Worm (Caenorhabditis elegans): ENCODE results near the gene ZK112.4.
A peak's percentile ranks its signal among the peaks of the same experiment; 100 is the strongest.

The ZK112.4 gene

DNA sequence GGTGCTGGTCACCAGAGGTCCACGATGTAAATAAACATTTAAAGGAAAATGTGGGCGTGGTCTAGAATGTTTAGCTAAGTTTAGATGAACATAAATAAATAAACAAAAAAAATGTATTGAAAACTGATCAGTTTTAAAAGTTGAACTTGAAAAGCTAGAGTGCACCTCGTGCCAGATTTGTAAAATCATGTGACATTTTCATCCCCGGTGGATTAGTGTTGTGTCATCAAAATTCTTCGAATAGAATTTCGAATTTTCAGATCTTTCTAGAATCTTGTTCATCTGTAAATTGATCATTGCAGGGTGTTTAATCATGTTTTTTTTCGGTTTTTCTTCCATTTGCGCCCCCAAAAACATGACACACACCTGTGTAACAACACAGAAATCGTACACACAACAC lies 3.3 kb downstream of the ZK112.4 start:
- TF ChIP-seq sem-2 (GFP tag; optimal IDR thresholded peaks at IDR 0.05) (no peak), ztf-11 (tag; optimal IDR thresholded peaks at IDR 0.05) (no peak), hlh-1 (tag; optimal IDR thresholded peaks at IDR 0.05) (no peak), lin-32 (GFP tag; optimal IDR thresholded peaks at IDR 0.05) (no peak), ceh-43 (GFP tag; optimal IDR thresholded peaks at IDR 0.05) (no peak), snpc-4 (tag; optimal IDR thresholded peaks at IDR 0.05) (no peak), unc-120 (tag; optimal IDR thresholded peaks at IDR 0.05; ENCODE audit: poor library complexity, severe bottlenecking) (no peak), unc-39 (tag; optimal IDR thresholded peaks at IDR 0.05) (no peak), nhr-76 (tag; optimal IDR thresholded peaks at IDR 0.05) (no peak)

DNA sequence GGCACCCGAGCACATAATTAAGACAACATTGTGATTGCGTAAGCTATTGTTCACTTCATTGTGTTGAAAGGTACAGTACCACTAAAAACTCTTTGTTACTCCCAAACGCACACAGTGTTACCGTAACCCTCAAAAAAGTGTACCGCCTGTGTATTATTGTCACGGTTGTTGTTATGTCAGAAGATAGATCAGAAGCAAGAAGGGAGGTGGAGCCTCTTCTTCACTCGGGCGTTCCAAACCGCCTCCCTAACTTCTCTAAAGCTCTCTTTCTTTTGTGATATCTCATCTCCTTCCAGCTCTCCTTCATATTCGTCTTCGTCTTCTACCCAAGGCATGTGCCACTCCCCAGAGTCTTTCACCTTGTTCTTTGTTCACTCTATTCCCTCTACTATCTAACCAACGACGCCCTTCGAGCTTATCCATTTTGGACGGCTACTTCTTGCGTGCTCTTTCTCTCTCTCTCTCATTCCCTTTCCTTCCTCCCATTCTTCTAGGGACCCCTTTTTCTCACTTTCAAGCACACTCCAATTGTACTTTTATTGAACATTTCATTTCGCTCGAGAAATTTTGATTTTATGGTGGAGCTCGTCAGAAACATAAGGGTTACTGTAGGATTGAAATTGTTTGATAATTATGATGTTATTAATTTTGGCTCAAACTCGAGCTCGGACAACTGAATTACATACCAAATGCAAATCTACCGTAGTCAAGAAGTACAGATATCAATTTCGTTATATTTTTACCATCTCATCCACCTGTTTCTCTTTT lies 4.1 kb downstream of the ZK112.4 start:
- TF ChIP-seq zip-8 (tag; optimal IDR thresholded peaks at IDR 0.05): peak; percentile 25
- no peak for TF ChIP-seq mep-1 (tag; optimal IDR thresholded peaks at IDR 0.05)
- peak; percentile 27 for TF ChIP-seq lsy-2 (tag; optimal IDR thresholded peaks at IDR 0.05)
- TF ChIP-seq ces-1 (GFP tag; optimal IDR thresholded peaks at IDR 0.05): peak; percentile 70
- TF ChIP-seq sptf-1 (tag; optimal IDR thresholded peaks at IDR 0.05): no peak
- TF ChIP-seq elt-3 (tag; optimal IDR thresholded peaks at IDR 0.05): no peak
- peak; percentile 56 for TF ChIP-seq nhr-2 (tag; optimal IDR thresholded peaks at IDR 0.05)

DNA sequence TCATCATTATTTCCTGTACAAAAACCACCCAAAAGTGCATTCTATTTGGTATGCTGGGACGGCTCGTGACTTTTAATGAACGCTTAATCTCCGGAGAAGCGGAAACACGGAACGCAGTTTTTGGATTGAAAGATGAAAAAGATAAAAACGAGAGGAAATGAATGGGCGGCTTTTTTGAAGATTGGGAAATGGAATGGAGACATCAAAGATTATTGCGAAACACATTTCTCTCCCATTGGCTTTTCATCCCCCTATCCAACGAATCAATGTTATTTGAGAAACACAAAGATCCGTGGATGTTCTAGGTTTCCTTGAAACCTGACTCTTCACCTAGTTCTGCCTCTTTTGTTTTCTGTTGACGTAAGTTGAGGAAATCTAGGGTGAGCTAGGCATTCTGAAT lies 5.4 kb downstream of the ZK112.4 start:
- TF ChIP-seq lin-32 (GFP tag; optimal IDR thresholded peaks at IDR 0.05) (no peak), lsy-2 (tag; optimal IDR thresholded peaks at IDR 0.05) (no peak), nhr-28 (tag; optimal IDR thresholded peaks at IDR 0.05) (no peak), hlh-1 (tag; optimal IDR thresholded peaks at IDR 0.05) (no peak), mls-2 (tag; optimal IDR thresholded peaks at IDR 0.05) (no peak), flh-1 (GFP tag; optimal IDR thresholded peaks at IDR 0.05) (no peak), ceh-43 (GFP tag; optimal IDR thresholded peaks at IDR 0.05) (no peak), nhr-12 (tag; optimal IDR thresholded peaks at IDR 0.05) (no peak), ham-2 (GFP tag; optimal IDR thresholded peaks at IDR 0.05) (no peak), ceh-83 (GFP tag; optimal IDR thresholded peaks at IDR 0.05) (no peak), unc-39 (tag; optimal IDR thresholded peaks at IDR 0.05) (no peak), lin-13 (tag; optimal IDR thresholded peaks at IDR 0.05) (no peak), mep-1 (tag; optimal IDR thresholded peaks at IDR 0.05) (no peak), bed-3 (GFP tag; optimal IDR thresholded peaks at IDR 0.05) (no peak), drap-1 (GFP tag; optimal IDR thresholded peaks at IDR 0.05) (no peak), cnd-1 (tag; optimal IDR thresholded peaks at IDR 0.05) (no peak), sptf-1 (tag; optimal IDR thresholded peaks at IDR 0.05) (no peak), mab-5 (tag; optimal IDR thresholded peaks at IDR 0.05) (no peak), sem-2 (GFP tag; optimal IDR thresholded peaks at IDR 0.05) (no peak), ces-1 (GFP tag; optimal IDR thresholded peaks at IDR 0.05) (no peak)

DNA sequence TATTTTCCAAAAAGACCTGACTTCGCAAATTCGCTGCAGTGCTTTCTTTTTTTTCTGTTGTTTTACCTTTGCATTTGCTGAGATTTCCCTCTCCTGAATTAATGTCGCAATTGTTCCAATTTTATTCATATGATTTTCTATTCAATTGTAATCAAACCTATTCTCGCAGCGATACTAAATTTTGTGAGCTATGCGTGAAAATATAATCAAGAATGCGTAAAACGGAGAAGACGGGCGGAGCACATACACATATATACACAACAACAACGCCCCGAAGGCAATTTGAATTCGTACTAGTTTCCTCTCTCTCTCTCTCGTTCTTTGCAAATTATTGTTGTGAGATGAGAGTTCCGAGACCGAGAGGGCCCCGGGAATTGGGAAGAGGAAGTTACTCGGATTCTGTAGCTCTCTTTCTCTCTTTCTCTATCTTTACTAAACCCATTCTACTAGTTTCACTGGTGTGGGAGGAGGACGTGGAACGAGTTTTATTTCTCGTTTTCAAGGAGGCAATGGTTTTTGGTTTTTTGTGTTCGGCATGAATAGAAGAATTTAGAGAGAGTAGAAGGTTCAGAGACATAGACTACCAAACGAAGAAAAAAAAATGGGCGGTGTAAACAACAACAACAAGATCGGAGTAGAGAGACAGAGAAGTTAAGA lies 6.3 kb downstream of the ZK112.4 start:
- peak; percentile 22 for TF ChIP-seq lsy-2 (tag; optimal IDR thresholded peaks at IDR 0.05)
- no peak for TF ChIP-seq elt-3 (tag; optimal IDR thresholded peaks at IDR 0.05)
- TF ChIP-seq ces-1 (GFP tag; optimal IDR thresholded peaks at IDR 0.05): peak; percentile 97
- TF ChIP-seq M03D4.4 (tag; optimal IDR thresholded peaks at IDR 0.05): no peak

DNA sequence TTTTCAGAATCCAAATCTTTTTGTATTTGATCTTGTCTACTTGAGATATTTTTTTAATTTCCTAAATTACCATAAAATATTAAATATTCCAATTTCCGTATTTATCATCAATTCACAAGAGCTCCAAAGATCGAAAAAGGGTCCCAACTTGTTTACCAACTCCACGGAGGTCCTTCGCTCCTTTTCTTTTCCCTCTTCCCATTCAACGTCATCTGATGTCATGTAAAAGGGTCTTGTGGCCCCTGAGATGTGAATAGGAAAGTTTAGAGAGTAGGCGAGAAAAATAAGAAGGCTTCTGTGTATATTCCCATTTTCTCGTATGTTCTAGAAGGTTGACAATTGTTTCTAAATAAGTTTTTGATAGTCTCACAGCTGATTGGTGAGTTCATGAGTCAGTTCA lies 6.8 kb downstream of the ZK112.4 start:
- TF ChIP-seq flh-1 (GFP tag; optimal IDR thresholded peaks at IDR 0.05) (no peak), elt-3 (tag; optimal IDR thresholded peaks at IDR 0.05) (no peak), cnd-1 (tag; optimal IDR thresholded peaks at IDR 0.05) (no peak), nhr-2 (tag; optimal IDR thresholded peaks at IDR 0.05) (no peak), nhr-28 (tag; optimal IDR thresholded peaks at IDR 0.05) (no peak), ham-2 (GFP tag; optimal IDR thresholded peaks at IDR 0.05) (no peak), unc-62 (GFP tag; optimal IDR thresholded peaks at IDR 0.05) (no peak), pha-4 (tag; optimal IDR thresholded peaks at IDR 0.05) (no peak), ces-1 (GFP tag; optimal IDR thresholded peaks at IDR 0.05) (no peak), tbx-8 (GFP tag; optimal IDR thresholded peaks at IDR 0.05) (no peak), ceh-39 (tag; optimal IDR thresholded peaks at IDR 0.05) (no peak), lin-32 (GFP tag; optimal IDR thresholded peaks at IDR 0.05) (no peak), snpc-4 (tag; optimal IDR thresholded peaks at IDR 0.05) (no peak), unc-120 (tag; optimal IDR thresholded peaks at IDR 0.05; ENCODE audit: poor library complexity, severe bottlenecking) (no peak), bed-3 (GFP tag; optimal IDR thresholded peaks at IDR 0.05) (no peak), ztf-11 (tag; optimal IDR thresholded peaks at IDR 0.05) (no peak)

Measured in whole organism, mixed stage, embryonic.